Fruit fly (Drosophila melanogaster): Measurements from ENCODE around the gene ERp44.

Gene ERp44

dm6 chrX:16332615-16333288, 35.2 kb upstream of the ERp44 start (continued):
- TF ChIP-seq MTF-1 (GFP tag; optimal IDR thresholded peaks at IDR 0.05; ENCODE audit: borderline replicate concordance), result peak; percentile 77
- TF ChIP-seq wek (GFP tag; optimal IDR thresholded peaks at IDR 0.05), result peak; percentile 84
- peak; percentile 97 for TF ChIP-seq HmgZ (tag; optimal IDR thresholded peaks at IDR 0.05)
- TF ChIP-seq CG14860 (GFP tag; IDR thresholded peaks at IDR 0.05; ENCODE audit: partially characterized antibody), result no peak
- no peak for TF ChIP-seq ato (GFP tag; IDR thresholded peaks at IDR 0.05; ENCODE audit: partially characterized antibody)
- TF ChIP-seq CG8388 (GFP tag; optimal IDR thresholded peaks at IDR 0.05), result peak; percentile 96
- peak; percentile 84 for TF ChIP-seq CG31365 (tag; optimal IDR thresholded peaks at IDR 0.05)
- no peak for TF ChIP-seq mld (GFP tag; IDR thresholded peaks at IDR 0.05; ENCODE audit: partially characterized antibody)
- peak in 1 of 3 experiments; percentile 97 for TF ChIP-seq lola (GFP tag; optimal IDR thresholded peaks at IDR 0.05)
- peak; percentile 96 for TF ChIP-seq bcd (GFP tag; optimal IDR thresholded peaks at IDR 0.05)
- TF ChIP-seq CG12071 (GFP tag; optimal IDR thresholded peaks at IDR 0.05), result peak; percentile 92
- TF ChIP-seq bigmax (GFP tag; optimal IDR thresholded peaks at IDR 0.05), result peak; percentile 61
- TF ChIP-seq dpn (GFP tag; optimal IDR thresholded peaks at IDR 0.05), result peak; percentile 95 to 96
- TF ChIP-seq CG34422 (GFP tag; IDR thresholded peaks at IDR 0.05), result peak; percentile 91
- TF ChIP-seq ac (GFP tag; optimal IDR thresholded peaks at IDR 0.05), result peak; percentile 88
- peak in 1 of 2 experiments; percentile 91 for TF ChIP-seq Hr78 (GFP tag; optimal IDR thresholded peaks at IDR 0.05)
- TF ChIP-seq shn (GFP tag; optimal IDR thresholded peaks at IDR 0.05), result peak; percentile 94
- TF ChIP-seq CG34224 (GFP tag; IDR thresholded peaks at IDR 0.05; ENCODE audit: partially characterized antibody), result no peak
- peak; percentile 97 for TF ChIP-seq CG11504 (tag; optimal IDR thresholded peaks at IDR 0.05)
- TF ChIP-seq psq (GFP tag; optimal IDR thresholded peaks at IDR 0.05), result peak; percentile 76
- TF ChIP-seq Spps (tag; optimal IDR thresholded peaks at IDR 0.05), result peak; percentile 93
- TF ChIP-seq lab (GFP tag; optimal IDR thresholded peaks at IDR 0.05), result peak; percentile 97
- TF ChIP-seq inv (GFP tag; IDR thresholded peaks at IDR 0.05; ENCODE audit: partially characterized antibody), result no peak
- TF ChIP-seq CG13424 (tag; optimal IDR thresholded peaks at IDR 0.05), result peak; percentile 98
- TF ChIP-seq CG8290 (GFP tag; optimal IDR thresholded peaks at IDR 0.05), result peak; percentile 79
- peak; percentile 88 to 89 for TF ChIP-seq CG8290 (tag; optimal IDR thresholded peaks at IDR 0.05)
- peak; percentile 18 to 77 for TF ChIP-seq insv (GFP tag; optimal IDR thresholded peaks at IDR 0.05)
- peak; percentile 54 for TF ChIP-seq CG4617 (GFP tag; optimal IDR thresholded peaks at IDR 0.05; ENCODE audit: borderline replicate concordance)
- peak; percentile 92 for TF ChIP-seq CG33213 (GFP tag; optimal IDR thresholded peaks at IDR 0.05)
- TF ChIP-seq Hey (tag; optimal IDR thresholded peaks at IDR 0.05), result no peak
- TF ChIP-seq B-H2 (GFP tag; optimal IDR thresholded peaks at IDR 0.05), result peak; percentile 94
- peak; percentile 93 for TF ChIP-seq CG11093 (GFP tag; IDR thresholded peaks at IDR 0.05)
- TF ChIP-seq gsb (GFP tag; IDR thresholded peaks at IDR 0.05), result peak; percentile 81; the same call in 1 of the 2 replicates
- TF ChIP-seq en (GFP tag; optimal IDR thresholded peaks at IDR 0.05), result peak; percentile 91
- peak; percentile 98 for TF ChIP-seq Sox100B (GFP tag; optimal IDR thresholded peaks at IDR 0.05)
- TF ChIP-seq Stat92E (GFP tag; optimal IDR thresholded peaks at IDR 0.05), result peak in 1 of 3 experiments; percentile 90
- peak; percentile 82 for TF ChIP-seq ro (GFP tag; IDR thresholded peaks at IDR 0.05)
- peak; percentile 91 for TF ChIP-seq CG8281 (tag; optimal IDR thresholded peaks at IDR 0.05)
- TF ChIP-seq nom (GFP tag; optimal IDR thresholded peaks at IDR 0.05), result peak; percentile 91
- peak; percentile 49 for TF ChIP-seq CG9797 (GFP tag; optimal IDR thresholded peaks at IDR 0.05)
- TF ChIP-seq CG4730 (GFP tag; IDR thresholded peaks at IDR 0.05), result peak; percentile 82
- peak; percentile 94 for TF ChIP-seq zfh2 (GFP tag; optimal IDR thresholded peaks at IDR 0.05)
- peak; percentile 96 for TF ChIP-seq fd96Cb (tag; optimal IDR thresholded peaks at IDR 0.05)
- peak; percentile 90 for TF ChIP-seq CG8089 (GFP tag; optimal IDR thresholded peaks at IDR 0.05)
- TF ChIP-seq corto (GFP tag; optimal IDR thresholded peaks at IDR 0.05), result peak; percentile 53
- peak; percentile 71 for TF ChIP-seq CG14965 (GFP tag; optimal IDR thresholded peaks at IDR 0.05; ENCODE audit: borderline replicate concordance)
- TF ChIP-seq run (tag; optimal IDR thresholded peaks at IDR 0.05), result peak; percentile 95

Data from whole organism, embryonic.